Fruit fly (Drosophila melanogaster): ENCODE measurements around the gene CG15399.
A peak's percentile ranks its signal among the peaks of the same experiment; 100 is the strongest.

The CG15399 gene

DNA sequence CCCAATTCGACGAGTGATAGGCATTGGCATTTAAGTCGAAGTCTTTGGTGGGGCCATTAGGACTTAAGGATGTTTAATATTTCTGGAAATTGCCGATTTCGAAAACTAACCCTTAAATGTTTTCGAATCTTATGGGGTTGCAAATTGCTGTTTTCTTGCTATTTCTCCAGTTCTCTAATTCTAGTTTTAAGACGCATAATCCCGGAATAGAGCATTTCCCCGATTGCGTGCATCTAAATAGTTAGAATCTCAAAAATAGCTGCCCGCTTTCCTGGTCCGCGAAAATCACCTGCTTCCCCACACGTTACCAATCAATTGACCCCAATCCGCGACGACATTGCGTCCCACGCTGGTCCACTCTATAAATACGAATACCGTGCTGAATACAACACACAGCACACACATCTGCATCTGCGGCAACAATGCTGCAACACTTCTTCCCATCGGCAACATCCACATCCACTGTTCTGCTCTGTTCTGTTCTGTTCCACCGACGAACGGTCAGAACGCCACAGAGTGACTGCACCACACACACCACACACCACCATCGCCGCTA, 19.6 kb downstream of the CG15399 start, which contains the start of gene Bacc (continued):
- TF ChIP-seq Dp (GFP tag; optimal IDR thresholded peaks at IDR 0.05), result no peak
- peak; percentile 89 for TF ChIP-seq HLH54F (GFP tag; optimal IDR thresholded peaks at IDR 0.05)
- TF ChIP-seq CG4854 (GFP tag; optimal IDR thresholded peaks at IDR 0.05), result peak; percentile 77
- no peak for TF ChIP-seq h (optimal IDR thresholded peaks at IDR 0.05)
- peak; percentile 77 for TF ChIP-seq Dek (tag; optimal IDR thresholded peaks at IDR 0.05)
- TF ChIP-seq Dfd (GFP tag; optimal IDR thresholded peaks at IDR 0.05), result peak in 1 of 2 experiments; percentile 61
- TF ChIP-seq CG34422 (GFP tag; IDR thresholded peaks at IDR 0.05), result no peak
- TF ChIP-seq Asciz (GFP tag; optimal IDR thresholded peaks at IDR 0.05), result peak; percentile 83
- no peak for TF ChIP-seq stwl (tag; optimal IDR thresholded peaks at IDR 0.05)
- TF ChIP-seq Atf6 (GFP tag; IDR thresholded peaks at IDR 0.05), result no peak
- TF ChIP-seq nmo (GFP tag; optimal IDR thresholded peaks at IDR 0.05), result peak; percentile 85
- no peak for TF ChIP-seq Ets97D (GFP tag; optimal IDR thresholded peaks at IDR 0.05)
- TF ChIP-seq Max (GFP tag; optimal IDR thresholded peaks at IDR 0.05), result peak; percentile 84
- TF ChIP-seq dimm (GFP tag; IDR thresholded peaks at IDR 0.05), result no peak
- no peak for TF ChIP-seq CG1024 (GFP tag; IDR thresholded peaks at IDR 0.05)
- peak; percentile 73 for TF ChIP-seq Xbp1 (GFP tag; optimal IDR thresholded peaks at IDR 0.05)
- TF ChIP-seq her (GFP tag; optimal IDR thresholded peaks at IDR 0.05), result peak; percentile 88
- TF ChIP-seq wor (GFP tag; IDR thresholded peaks at IDR 0.05), result no peak
- TF ChIP-seq Usf (GFP tag; optimal IDR thresholded peaks at IDR 0.05), result peak; percentile 90
- peak; percentile 50 for TF ChIP-seq kni (GFP tag; optimal IDR thresholded peaks at IDR 0.05)
- peak; percentile 64 for TF ChIP-seq dmrt11E (tag; optimal IDR thresholded peaks at IDR 0.05)
- TF ChIP-seq CG6765 (GFP tag; optimal IDR thresholded peaks at IDR 0.05), result peak; percentile 73
- peak; percentile 81 for TF ChIP-seq sqz (GFP tag; optimal IDR thresholded peaks at IDR 0.05)
- no peak for TF ChIP-seq CG14441 (GFP tag; IDR thresholded peaks at IDR 0.05)
- no peak for TF ChIP-seq jumu (GFP tag; optimal IDR thresholded peaks at IDR 0.05)
- TF ChIP-seq CG7357 (GFP tag; IDR thresholded peaks at IDR 0.05), result peak; percentile 70
- TF ChIP-seq danr (GFP tag; IDR thresholded peaks at IDR 0.05), result no peak
- TF ChIP-seq CG6813 (GFP tag; optimal IDR thresholded peaks at IDR 0.05), result peak; percentile 79
- peak; percentile 87 for TF ChIP-seq NK7.1 (GFP tag; optimal IDR thresholded peaks at IDR 0.05)
- TF ChIP-seq TFAM (GFP tag; optimal IDR thresholded peaks at IDR 0.05), result peak; percentile 38
- TF ChIP-seq HLH4C (GFP tag; IDR thresholded peaks at IDR 0.05; ENCODE audit: partially characterized antibody), result no peak
- peak; percentile 86 for TF ChIP-seq CG1792 (GFP tag; optimal IDR thresholded peaks at IDR 0.05)
- no peak for TF ChIP-seq Dip2 (GFP tag; IDR thresholded peaks at IDR 0.05)
- no peak for TF ChIP-seq usp (GFP tag; optimal IDR thresholded peaks at IDR 0.05)
- no peak for TF ChIP-seq Rfx (GFP tag; IDR thresholded peaks at IDR 0.05)
- TF ChIP-seq tin (GFP tag; optimal IDR thresholded peaks at IDR 0.05), result peak; percentile 80
- peak; percentile 50 for TF ChIP-seq CG6272 (GFP tag; IDR thresholded peaks at IDR 0.05)
- no peak for TF ChIP-seq Elba2 (GFP tag; optimal IDR thresholded peaks at IDR 0.05)
- no peak for TF ChIP-seq CG34224 (GFP tag; IDR thresholded peaks at IDR 0.05; ENCODE audit: partially characterized antibody)
- no peak for TF ChIP-seq CG3847 (GFP tag; IDR thresholded peaks at IDR 0.05)
- no peak for TF ChIP-seq rib (GFP tag; IDR thresholded peaks at IDR 0.05)
- peak; percentile 82 for TF ChIP-seq fd3F (GFP tag; optimal IDR thresholded peaks at IDR 0.05)
- peak; percentile 92 for TF ChIP-seq HHEX (GFP tag; optimal IDR thresholded peaks at IDR 0.05)
- no peak for TF ChIP-seq Tbp (GFP tag; optimal IDR thresholded peaks at IDR 0.05)
- peak; percentile 84 for TF ChIP-seq CG12219 (GFP tag; optimal IDR thresholded peaks at IDR 0.05)
- TF ChIP-seq seq (GFP tag; IDR thresholded peaks at IDR 0.05), result no peak
- TF ChIP-seq gce (GFP tag; IDR thresholded peaks at IDR 0.05), result no peak
- no peak for TF ChIP-seq CG9215 (GFP tag; IDR thresholded peaks at IDR 0.05)
- TF ChIP-seq ewg (GFP tag; optimal IDR thresholded peaks at IDR 0.05), result peak; percentile 33
- peak; percentile 81 for TF ChIP-seq CG12236 (GFP tag; optimal IDR thresholded peaks at IDR 0.05)
- TF ChIP-seq CG11695 (GFP tag; IDR thresholded peaks at IDR 0.05), result no peak
- peak; percentile 83 for TF ChIP-seq CG16863 (GFP tag; optimal IDR thresholded peaks at IDR 0.05)

All from whole organism, embryonic.